Fruit fly (Drosophila melanogaster): ENCODE results near the gene up.

up gene

DNA sequence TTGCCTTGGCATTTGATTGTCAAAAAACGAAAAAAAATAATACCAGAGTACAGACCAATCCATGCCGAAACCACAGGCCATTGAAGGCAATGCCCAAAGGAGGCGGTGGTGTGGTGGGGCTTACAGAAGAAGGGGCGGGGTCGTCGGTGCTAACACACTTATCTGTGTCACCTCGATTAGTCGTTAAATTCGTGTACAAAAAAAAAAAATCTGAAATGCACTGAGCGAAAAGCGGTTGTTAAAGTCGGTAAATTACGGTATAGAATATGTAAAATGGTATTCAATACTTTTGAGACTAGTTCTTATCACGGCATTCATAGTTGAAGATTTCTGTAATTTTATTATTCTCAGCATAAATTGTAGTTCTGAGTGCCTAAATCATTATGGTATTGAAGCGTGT is 41.6 kb upstream of the up start:
- no peak for TF ChIP-seq CG12768 (GFP tag; optimal IDR thresholded peaks at IDR 0.05)
- no peak for TF ChIP-seq ovo (GFP tag; optimal IDR thresholded peaks at IDR 0.05)
- TF ChIP-seq cnc (optimal IDR thresholded peaks at IDR 0.05): no peak
- TF ChIP-seq Clk (GFP tag; optimal IDR thresholded peaks at IDR 0.05): no peak
- TF ChIP-seq CG33017 (tag; optimal IDR thresholded peaks at IDR 0.05): no peak
- no peak for TF ChIP-seq CG7101 (tag; optimal IDR thresholded peaks at IDR 0.05)
- no peak for TF ChIP-seq pad (GFP tag; optimal IDR thresholded peaks at IDR 0.05)
- TF ChIP-seq kay (GFP tag; ENCODE audit: borderline replicate concordance): no peak
- no peak for TF ChIP-seq CG5204 (GFP tag; optimal IDR thresholded peaks at IDR 0.05)
- no peak for TF ChIP-seq Hr96 (GFP tag; optimal IDR thresholded peaks at IDR 0.05)
- no peak for TF ChIP-seq CG11617 (GFP tag; optimal IDR thresholded peaks at IDR 0.05)
- no peak for TF ChIP-seq tj (GFP tag; optimal IDR thresholded peaks at IDR 0.05)
- no peak for TF ChIP-seq CG1620 (GFP tag; optimal IDR thresholded peaks at IDR 0.05)
- no peak for TF ChIP-seq cic (GFP tag; optimal IDR thresholded peaks at IDR 0.05)
- no peak for TF ChIP-seq CG7045 (GFP tag; optimal IDR thresholded peaks at IDR 0.05)
- TF ChIP-seq CG14711 (tag; optimal IDR thresholded peaks at IDR 0.05): no peak
- TF ChIP-seq Crg-1 (GFP tag; optimal IDR thresholded peaks at IDR 0.05): no peak
- no peak for TF ChIP-seq bab1 (GFP tag; optimal IDR thresholded peaks at IDR 0.05)
- TF ChIP-seq toe (GFP tag; optimal IDR thresholded peaks at IDR 0.05): no peak
- TF ChIP-seq Mnt (GFP tag; optimal IDR thresholded peaks at IDR 0.05): no peak

- peak; percentile 40 for TF ChIP-seq bab1 (GFP tag; optimal IDR thresholded peaks at IDR 0.05)
- TF ChIP-seq CG7045 (GFP tag; optimal IDR thresholded peaks at IDR 0.05): no peak
- peak; percentile 32 for TF ChIP-seq CG1620 (GFP tag; optimal IDR thresholded peaks at IDR 0.05)
- TF ChIP-seq Mnt (GFP tag; optimal IDR thresholded peaks at IDR 0.05): peak; percentile 37
- no peak for TF ChIP-seq kay (GFP tag; ENCODE audit: borderline replicate concordance)
- no peak for TF ChIP-seq toe (GFP tag; optimal IDR thresholded peaks at IDR 0.05)
- TF ChIP-seq CG12768 (GFP tag; optimal IDR thresholded peaks at IDR 0.05): peak; percentile 48
- TF ChIP-seq cic (GFP tag; optimal IDR thresholded peaks at IDR 0.05): no peak
- TF ChIP-seq pad (GFP tag; optimal IDR thresholded peaks at IDR 0.05): peak; percentile 38
- TF ChIP-seq CG7101 (tag; optimal IDR thresholded peaks at IDR 0.05): peak; percentile 16
These were observed 39.7 kb upstream of the up start for dm6 chrX:13641891-13642617.

- TF ChIP-seq CG7045 (GFP tag; optimal IDR thresholded peaks at IDR 0.05) (peak; percentile 42), CG33017 (tag; optimal IDR thresholded peaks at IDR 0.05) (peak; percentile 63), CG11617 (GFP tag; optimal IDR thresholded peaks at IDR 0.05) (peak; percentile 81), Hr96 (GFP tag; optimal IDR thresholded peaks at IDR 0.05) (peak; percentile 79), CG12768 (GFP tag; optimal IDR thresholded peaks at IDR 0.05) (no peak), cic (GFP tag; optimal IDR thresholded peaks at IDR 0.05) (no peak), Clk (GFP tag; optimal IDR thresholded peaks at IDR 0.05) (no peak), CG7101 (tag; optimal IDR thresholded peaks at IDR 0.05) (peak; percentile 85), ovo (GFP tag; optimal IDR thresholded peaks at IDR 0.05) (no peak), CG1620 (GFP tag; optimal IDR thresholded peaks at IDR 0.05) (peak; percentile 67), pad (GFP tag; optimal IDR thresholded peaks at IDR 0.05) (no peak), kay (GFP tag; ENCODE audit: borderline replicate concordance) (peak; percentile 28), toe (GFP tag; optimal IDR thresholded peaks at IDR 0.05) (peak; percentile 16), cnc (optimal IDR thresholded peaks at IDR 0.05) (no peak), CG5204 (GFP tag; optimal IDR thresholded peaks at IDR 0.05) (peak; percentile 69), Crg-1 (GFP tag; optimal IDR thresholded peaks at IDR 0.05) (peak; percentile 17), tj (GFP tag; optimal IDR thresholded peaks at IDR 0.05) (peak; percentile 42), Mnt (GFP tag; optimal IDR thresholded peaks at IDR 0.05) (no peak), CG14711 (tag; optimal IDR thresholded peaks at IDR 0.05) (peak; percentile 66), bab1 (GFP tag; optimal IDR thresholded peaks at IDR 0.05) (peak; percentile 81)
These were observed 38.9 kb upstream of the up start for dm6 chrX:13641115-13641890.

dm6 chrX:13640692-13641011 is 38.3 kb upstream of the up start:
- TF ChIP-seq ovo (GFP tag; optimal IDR thresholded peaks at IDR 0.05) (peak; percentile 60), CG11617 (GFP tag; optimal IDR thresholded peaks at IDR 0.05) (no peak), kay (GFP tag; ENCODE audit: borderline replicate concordance) (no peak), Hr96 (GFP tag; optimal IDR thresholded peaks at IDR 0.05) (no peak), pad (GFP tag; optimal IDR thresholded peaks at IDR 0.05) (peak; percentile 58), CG1620 (GFP tag; optimal IDR thresholded peaks at IDR 0.05) (no peak), Mnt (GFP tag; optimal IDR thresholded peaks at IDR 0.05) (no peak)

DNA sequence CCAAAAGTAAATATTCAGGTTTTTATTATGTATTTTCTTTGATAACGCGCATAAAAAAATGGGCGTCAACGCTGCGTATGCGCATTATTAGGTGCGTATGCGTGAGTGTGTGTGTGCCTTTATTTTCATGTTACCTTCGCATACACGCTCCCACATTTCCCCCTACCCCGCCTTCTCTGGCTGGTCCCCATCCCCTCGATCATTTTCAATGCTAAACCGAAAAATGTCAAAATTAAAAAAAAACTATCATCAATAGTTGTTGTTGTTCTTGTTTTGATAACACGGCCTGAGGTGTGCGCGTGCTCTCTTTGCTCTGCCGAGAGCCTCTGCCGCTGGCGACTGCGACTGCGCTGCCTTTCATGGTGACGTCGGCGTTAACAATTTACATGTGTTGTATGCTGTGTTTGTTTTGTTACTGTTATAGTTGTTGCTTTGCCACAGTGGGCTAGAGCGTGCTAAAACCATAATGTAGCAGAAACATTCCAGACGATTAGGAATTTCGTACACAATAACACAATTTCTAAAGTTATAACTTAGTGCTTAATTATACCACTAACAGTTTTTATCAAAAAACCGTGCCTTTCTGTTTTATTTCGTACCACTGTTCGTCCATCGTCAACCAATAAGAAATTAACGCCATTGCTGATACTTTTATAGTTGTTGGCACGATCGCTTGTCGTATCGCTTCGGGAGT is 37.8 kb upstream of the up start:
- TF ChIP-seq bab1 (GFP tag; optimal IDR thresholded peaks at IDR 0.05): peak; percentile 97
- TF ChIP-seq cnc (optimal IDR thresholded peaks at IDR 0.05): no peak
- peak; percentile 80 for TF ChIP-seq Clk (GFP tag; optimal IDR thresholded peaks at IDR 0.05)
- peak; percentile 90 for TF ChIP-seq cic (GFP tag; optimal IDR thresholded peaks at IDR 0.05)
- peak; percentile 95 for TF ChIP-seq Hr96 (GFP tag; optimal IDR thresholded peaks at IDR 0.05)
- TF ChIP-seq CG7101 (tag; optimal IDR thresholded peaks at IDR 0.05): peak; percentile 98
- peak; percentile 89 for TF ChIP-seq pad (GFP tag; optimal IDR thresholded peaks at IDR 0.05)
- peak; percentile 95 for TF ChIP-seq Mnt (GFP tag; optimal IDR thresholded peaks at IDR 0.05)
- TF ChIP-seq tj (GFP tag; optimal IDR thresholded peaks at IDR 0.05): peak; percentile 91
- TF ChIP-seq CG14711 (tag; optimal IDR thresholded peaks at IDR 0.05): peak; percentile 95
- TF ChIP-seq CG7045 (GFP tag; optimal IDR thresholded peaks at IDR 0.05): peak; percentile 88
- peak; percentile 95 for TF ChIP-seq CG11617 (GFP tag; optimal IDR thresholded peaks at IDR 0.05)
- peak; percentile 96 for TF ChIP-seq Crg-1 (GFP tag; optimal IDR thresholded peaks at IDR 0.05)
- TF ChIP-seq CG1620 (GFP tag; optimal IDR thresholded peaks at IDR 0.05): peak; percentile 94
- peak; percentile 77 for TF ChIP-seq ovo (GFP tag; optimal IDR thresholded peaks at IDR 0.05)
- TF ChIP-seq kay (GFP tag; ENCODE audit: borderline replicate concordance): peak; percentile 85
- peak; percentile 93 for TF ChIP-seq CG33017 (tag; optimal IDR thresholded peaks at IDR 0.05)
- peak; percentile 92 for TF ChIP-seq CG5204 (GFP tag; optimal IDR thresholded peaks at IDR 0.05)
- TF ChIP-seq CG12768 (GFP tag; optimal IDR thresholded peaks at IDR 0.05): peak; percentile 94
- TF ChIP-seq toe (GFP tag; optimal IDR thresholded peaks at IDR 0.05): peak; percentile 84

Data from whole organism, adult.